Fruit fly (Drosophila melanogaster) whole organism, wandering third instar larva: ENCODE data around the gene tipE.

Source experiments
- Abd-B ChIP-seq: fragments of >200 bp; optimal IDR thresholded peaks from 2 replicates; lab custom pipeline; 2017; ENCODE audit warnings: missing biosample characterization, missing genetic modification characterization
- CG32264 ChIP-seq: fragments of 200-800 bp; sonication (Bioruptor generic); optimal IDR thresholded peaks from 2 replicates; lab custom pipeline; 2016; ENCODE audit warnings: missing biosample characterization, missing genetic modification characterization
- CG9705 ChIP-seq: fragments of 200-800 bp; sonication (Bioruptor generic); optimal IDR thresholded peaks from 2 replicates; lab custom pipeline; 2018; ENCODE audit warnings: missing biosample characterization, mild to moderate bottlenecking, missing genetic modification characterization
- Dfd ChIP-seq: fragments of >200 bp; optimal IDR thresholded peaks from 2 replicates; lab custom pipeline; 2017; ENCODE audit warnings: missing biosample characterization, missing genetic modification characterization
- Dif ChIP-seq: fragments of 200-275, 200-300 bp; sonication (Bioruptor generic); optimal IDR thresholded peaks from 2 replicates; lab custom pipeline; 2018; ENCODE audit warnings: missing biosample characterization, missing genetic modification characterization; ENCODE audit not compliant: partially characterized antibody
- GATAd ChIP-seq: sonication (Bioruptor generic); optimal IDR thresholded peaks from 2 replicates; lab custom pipeline; 2016; ENCODE audit warnings: missing biosample characterization, missing genetic modification characterization
- HLH106 ChIP-seq: fragments of 200-800 bp; optimal IDR thresholded peaks from 3 replicates; lab custom pipeline; 2019; ENCODE audit warnings: missing biosample characterization, mild to moderate bottlenecking, missing genetic modification characterization, moderate library complexity
- Hnf4 ChIP-seq: fragments of 200-800 bp; sonication (Bioruptor generic); optimal IDR thresholded peaks from 2 replicates; lab custom pipeline; 2016; ENCODE audit warnings: missing biosample characterization, mild to moderate bottlenecking, missing genetic modification characterization
- Hr78 ChIP-seq: fragments of >200 bp; optimal IDR thresholded peaks from 2 replicates; lab custom pipeline; 2017; ENCODE audit warnings: missing biosample characterization, missing genetic modification characterization
- Hr83 ChIP-seq: fragments of 200-300 bp; sonication (Bioruptor generic); optimal IDR thresholded peaks from 2 replicates; lab custom pipeline; 2016; ENCODE audit warnings: missing biosample characterization, mild to moderate bottlenecking, missing genetic modification characterization, moderate library complexity; ENCODE audit not compliant: poor library complexity, severe bottlenecking
- Jra ChIP-seq: sonication (Bioruptor generic); optimal IDR thresholded peaks from 2 replicates; lab custom pipeline; 2016; ENCODE audit warnings: missing biosample characterization, missing genetic modification characterization
- Mio ChIP-seq: sonication (Bioruptor generic); optimal IDR thresholded peaks from 2 replicates; lab custom pipeline; 2016; ENCODE audit warnings: missing biosample characterization, missing genetic modification characterization
- Myc ChIP-seq: fragments of >200 bp; optimal IDR thresholded peaks from 2 replicates; lab custom pipeline; 2017
- N ChIP-seq: fragments of >200 bp; optimal IDR thresholded peaks from 2 replicates; lab custom pipeline; 2018; ENCODE audit warnings: missing biosample characterization, missing external identifiers, missing genetic modification characterization
- OdsH ChIP-seq: fragments of 200-800 bp; sonication (Bioruptor generic); optimal IDR thresholded peaks from 2 replicates; lab custom pipeline; 2016; ENCODE audit warnings: missing biosample characterization, mild to moderate bottlenecking, missing genetic modification characterization
- Rel ChIP-seq, 2 experiments: fragments of 200-800 bp; sonication (Bioruptor generic) in 1 of 2; optimal IDR thresholded peaks; 2 replicates in 1 of 2; 3 replicates in 1 of 2; lab custom pipeline; 2016 to 2019; ENCODE audit warnings: mild to moderate bottlenecking in 2 of 2, missing biosample characterization in 2 of 2, missing genetic modification characterization in 2 of 2, moderate library complexity in 1 of 2
- Sp1 ChIP-seq: fragments of 200-800 bp; sonication (Bioruptor generic); optimal IDR thresholded peaks from 3 replicates; lab custom pipeline; 2019; ENCODE audit warnings: missing biosample characterization, mild to moderate bottlenecking, missing genetic modification characterization, moderate library complexity
- Vsx2 ChIP-seq: fragments of 200-300, 225-300 bp; sonication (Bioruptor generic); optimal IDR thresholded peaks from 2 replicates; lab custom pipeline; 2018; ENCODE audit warnings: missing biosample characterization, missing genetic modification characterization; ENCODE audit not compliant: partially characterized antibody
- br ChIP-seq: fragments of 200-800 bp; sonication (Bioruptor generic); optimal IDR thresholded peaks from 2 replicates; lab custom pipeline; 2016; ENCODE audit warnings: missing biosample characterization, missing genetic modification characterization
- brk ChIP-seq: fragments of 200-800 bp; sonication (Bioruptor generic); optimal IDR thresholded peaks from 2 replicates; lab custom pipeline; 2016; ENCODE audit warnings: missing biosample characterization, mild to moderate bottlenecking, missing genetic modification characterization
- dl ChIP-seq, 2 experiments: fragments of 175-275, 200-275 bp in 1 of 2; fragments of 200-275 bp in 1 of 2; sonication (Bioruptor generic); optimal IDR thresholded peaks; lab custom pipeline; 2018; ENCODE audit warnings: mild to moderate bottlenecking in 2 of 2, missing biosample characterization in 2 of 2, missing genetic modification characterization in 2 of 2, moderate library complexity in 2 of 2; ENCODE audit not compliant: partially characterized antibody in 2 of 2, insufficient read depth in 1 of 2
- dmrt93B ChIP-seq: fragments of 200-800 bp; sonication (Bioruptor generic); optimal IDR thresholded peaks from 2 replicates; lab custom pipeline; 2018; ENCODE audit warnings: missing biosample characterization, mild to moderate bottlenecking, missing genetic modification characterization
- dsf ChIP-seq: sonication (Bioruptor generic); optimal IDR thresholded peaks from 2 replicates; lab custom pipeline; 2016; ENCODE audit warnings: missing biosample characterization, missing genetic modification characterization, borderline replicate concordance
- ey ChIP-seq: fragments of 200-800 bp; sonication (Bioruptor generic); optimal IDR thresholded peaks from 2 replicates; lab custom pipeline; 2016; ENCODE audit warnings: missing biosample characterization, missing genetic modification characterization
- foxo ChIP-seq, 2 experiments: fragments of 200-800 bp; sonication (Bioruptor generic); optimal IDR thresholded peaks; 2 replicates in 1 of 2; 3 replicates in 1 of 2; lab custom pipeline; 2016 to 2017; ENCODE audit warnings: missing biosample characterization in 2 of 2, missing genetic modification characterization in 2 of 2
- fru ChIP-seq: fragments of 200-800 bp; sonication (Bioruptor generic); optimal IDR thresholded peaks from 3 replicates; lab custom pipeline; 2016; ENCODE audit warnings: missing biosample characterization, mild to moderate bottlenecking, missing genetic modification characterization
- h ChIP-seq: fragments of 200-800 bp; sonication (Bioruptor generic); optimal IDR thresholded peaks from 3 replicates; lab custom pipeline; 2016; ENCODE audit warnings: missing biosample characterization, mild to moderate bottlenecking, missing genetic modification characterization
- jim ChIP-seq: fragments of 175-275, 200-325 bp; sonication (Bioruptor generic); optimal IDR thresholded peaks from 2 replicates; lab custom pipeline; 2016; ENCODE audit warnings: missing biosample characterization, mild to moderate bottlenecking, missing genetic modification characterization
- lola ChIP-seq: fragments of >200 bp; optimal IDR thresholded peaks from 2 replicates; lab custom pipeline; 2017; ENCODE audit warnings: missing biosample characterization, missing genetic modification characterization
- pan ChIP-seq: fragments of >200 bp; optimal IDR thresholded peaks from 2 replicates; lab custom pipeline; 2017
- psq ChIP-seq: fragments of 200-800 bp; sonication (Bioruptor generic); optimal IDR thresholded peaks from 3 replicates; lab custom pipeline; 2017; ENCODE audit warnings: missing biosample characterization, mild to moderate bottlenecking, missing genetic modification characterization, moderate library complexity
- rgr ChIP-seq: fragments of 200-800 bp; sonication (Bioruptor generic); optimal IDR thresholded peaks from 3 replicates; lab custom pipeline; 2016; ENCODE audit warnings: missing biosample characterization, mild to moderate bottlenecking, missing genetic modification characterization
- sage ChIP-seq: fragments of 200-800 bp; sonication (Bioruptor generic); optimal IDR thresholded peaks from 2 replicates; lab custom pipeline; 2016; ENCODE audit warnings: missing biosample characterization, mild to moderate bottlenecking, missing genetic modification characterization
- sv ChIP-seq: fragments of 200-800 bp; sonication (Bioruptor generic); optimal IDR thresholded peaks from 3 replicates; lab custom pipeline; 2016; ENCODE audit warnings: missing biosample characterization, missing genetic modification characterization
- tai ChIP-seq: sonication (Bioruptor generic); optimal IDR thresholded peaks from 2 replicates; lab custom pipeline; 2016; ENCODE audit warnings: missing biosample characterization, missing genetic modification characterization
- usp ChIP-seq: fragments of >200 bp; optimal IDR thresholded peaks from 2 replicates; lab custom pipeline; 2017; ENCODE audit warnings: missing biosample characterization, missing genetic modification characterization
- woc ChIP-seq: sonication (Bioruptor generic); optimal IDR thresholded peaks from 2 replicates; lab custom pipeline; 2016; ENCODE audit warnings: missing biosample characterization, mild to moderate bottlenecking, missing genetic modification characterization

Gene tipE

DNA sequence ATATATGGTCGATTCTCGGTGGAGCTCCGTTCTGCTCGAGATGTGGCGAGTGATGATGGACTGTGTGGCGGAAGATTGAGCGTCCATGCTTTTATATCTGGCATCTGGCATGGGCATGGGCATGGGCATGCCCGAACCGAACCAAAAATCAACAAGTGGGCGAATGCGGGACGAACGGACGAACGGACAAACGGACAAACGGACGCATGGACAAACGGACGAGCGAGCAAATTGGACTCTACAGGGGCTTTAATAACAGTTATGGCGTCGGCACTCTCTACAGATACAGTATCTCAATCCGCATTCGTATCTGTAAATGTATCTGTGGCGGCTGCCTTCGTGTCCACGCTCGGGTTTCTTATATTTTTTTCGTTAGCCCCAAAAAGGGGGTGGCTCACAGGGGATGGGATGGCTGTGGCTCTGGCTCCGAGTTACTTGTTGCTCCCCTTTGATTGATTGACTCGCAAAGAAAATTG lies 47.8 kb downstream of the tipE start, which contains the start of gene ImpL2:
Gene ImpL2 (minus strand): TSS at position 51 of the 476 bp plus-strand sequence.
- TF ChIP-seq Mio (GFP tag; lab: Kevin White, UChicago) (no peak), lola (GFP tag; lab: Kevin White, UChicago) (no peak), dsf (GFP tag; lab: Kevin White, UChicago) (no peak), ey (GFP tag; lab: Kevin White, UChicago) (no peak), HLH106 (tag; lab: Kevin White, UChicago) (no peak), CG32264 (no peak), Hr83 (GFP tag; lab: Kevin White, UChicago) (no peak), psq (no peak), OdsH (GFP tag; lab: Kevin White, UChicago) (no peak), sage (no peak), Rel (GFP tag; optimal IDR thresholded peaks at IDR 0.05; lab: Kevin White, UChicago) (no peak), Rel (tag; optimal IDR thresholded peaks at IDR 0.05; lab: Kevin White, UChicago) (no peak), Myc (lab: Kevin White, UChicago) (no peak), sv (GFP tag; lab: Kevin White, UChicago) (no peak)

DNA sequence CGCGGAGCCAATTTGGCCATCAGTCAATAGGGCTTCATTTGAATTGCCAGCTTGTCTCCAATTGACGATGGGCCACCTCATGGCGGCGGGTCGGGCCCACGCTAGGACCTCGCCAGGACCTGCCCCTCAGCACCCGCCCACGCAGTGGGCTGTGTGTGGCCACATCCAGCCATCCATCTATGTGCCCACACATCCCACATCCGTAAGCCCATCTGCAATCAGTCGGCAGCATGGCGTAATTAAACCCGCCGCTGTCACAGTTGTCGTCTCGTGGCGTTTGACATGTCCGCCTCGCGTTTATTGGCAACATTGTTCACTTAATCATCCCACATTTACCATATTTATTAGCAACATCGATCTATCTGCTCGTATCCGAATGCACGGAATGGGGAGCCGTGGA lies 49.9 kb downstream of the tipE start:
- TF ChIP-seq Myc (lab: Kevin White, UChicago) (no peak), Dif (GFP tag; lab: Kevin White, UChicago) (no peak), lola (GFP tag; lab: Kevin White, UChicago) (no peak), Hr78 (GFP tag; lab: Kevin White, UChicago) (no peak), h (GFP tag; lab: Kevin White, UChicago) (no peak), usp (GFP tag; lab: Kevin White, UChicago) (no peak), jim (GFP tag; lab: Kevin White, UChicago) (no peak), Vsx2 (GFP tag; lab: Kevin White, UChicago) (no peak), OdsH (GFP tag; lab: Kevin White, UChicago) (no peak), br (GFP tag; lab: Kevin White, UChicago) (no peak), Abd-B (GFP tag; lab: Kevin White, UChicago) (no peak), sage (no peak), pan (no peak), rgr (GFP tag; lab: Kevin White, UChicago) (no peak), HLH106 (tag; lab: Kevin White, UChicago) (no peak), dmrt93B (no peak), Hr83 (GFP tag; lab: Kevin White, UChicago) (no peak), N (GFP tag; lab: Kevin White, UChicago) (no peak), Dfd (GFP tag; lab: Kevin White, UChicago) (no peak)

DNA sequence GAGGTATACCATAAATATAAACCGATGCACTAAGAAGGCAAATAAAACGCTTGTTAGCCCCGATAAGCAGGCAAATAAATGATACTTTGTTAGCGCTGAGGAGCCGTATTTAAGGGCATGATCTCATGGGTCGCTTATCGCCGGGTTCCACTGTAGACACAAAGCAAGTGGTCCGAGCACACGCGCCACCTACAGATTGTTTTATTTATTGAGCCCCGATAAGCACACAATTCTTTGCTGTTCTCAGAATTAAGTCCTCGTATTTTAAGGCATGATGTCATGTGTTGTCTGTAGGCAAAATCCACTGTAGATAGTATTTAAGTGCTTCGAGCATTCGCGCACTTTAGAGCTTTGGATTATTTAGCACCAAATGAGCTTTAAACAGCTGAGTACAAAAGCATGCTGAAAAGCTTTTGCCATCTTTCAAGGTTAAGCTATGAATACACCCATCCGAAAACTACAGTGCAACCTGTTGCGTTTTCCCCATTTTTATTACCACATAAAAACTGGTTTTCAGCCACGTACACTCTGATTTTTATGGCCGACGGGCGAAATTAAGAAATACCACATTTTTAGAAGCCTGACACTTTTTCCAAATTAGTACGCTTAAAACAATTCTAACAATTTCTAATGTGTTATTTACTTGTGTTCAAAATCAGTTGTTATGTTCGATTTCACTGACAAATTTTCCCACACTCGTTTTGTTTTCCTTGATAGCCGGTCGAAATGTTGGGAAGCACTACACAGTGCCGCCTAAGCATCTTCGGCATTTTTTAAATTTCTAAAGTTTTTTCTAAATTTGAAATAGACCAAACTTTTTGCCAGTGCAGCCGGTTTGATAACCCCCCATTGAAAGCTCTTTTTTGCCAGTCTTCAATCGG lies 51.4 kb downstream of the tipE start, which contains the start of gene Sqor:
Gene Sqor (plus strand): TSS at position 732 of the 881 bp plus-strand sequence.
- TF ChIP-seq GATAd (GFP tag; lab: Kevin White, UChicago) (peak; percentile 36), CG9705 (GFP tag; lab: Kevin White, UChicago) (peak; percentile 92), Jra (GFP tag; lab: Kevin White, UChicago) (peak; percentile 80), woc (GFP tag; lab: Kevin White, UChicago) (peak; percentile 96), Abd-B (GFP tag; lab: Kevin White, UChicago) (no peak), dsf (GFP tag; lab: Kevin White, UChicago) (peak; percentile 68), Hr83 (GFP tag; lab: Kevin White, UChicago) (peak; percentile 17), br (GFP tag; lab: Kevin White, UChicago) (peak; percentile 94), Hr78 (GFP tag; lab: Kevin White, UChicago) (peak; percentile 30), rgr (GFP tag; lab: Kevin White, UChicago) (peak; percentile 95), Dif (GFP tag; lab: Kevin White, UChicago) (no peak), foxo (GFP tag; optimal IDR thresholded peaks at IDR 0.05; lab: Kevin White, UChicago) (peak; percentile 64 to 92), HLH106 (tag; lab: Kevin White, UChicago) (peak; percentile 95), brk (GFP tag; lab: Kevin White, UChicago) (peak; percentile 37), fru (GFP tag; lab: Kevin White, UChicago) (peak; percentile 95), Myc (lab: Kevin White, UChicago) (peak; percentile 64), tai (no peak), Hnf4 (GFP tag; lab: Kevin White, UChicago) (peak; percentile 82), usp (GFP tag; lab: Kevin White, UChicago) (peak; percentile 44), lola (GFP tag; lab: Kevin White, UChicago) (no peak), dmrt93B (peak; percentile 92), Mio (GFP tag; lab: Kevin White, UChicago) (peak; percentile 55), psq (peak; percentile 86), OdsH (GFP tag; lab: Kevin White, UChicago) (peak; percentile 93), jim (GFP tag; lab: Kevin White, UChicago) (no peak), h (GFP tag; lab: Kevin White, UChicago) (peak; percentile 93), Rel (GFP tag; optimal IDR thresholded peaks at IDR 0.05; lab: Kevin White, UChicago) (peak; percentile 67), Rel (tag; optimal IDR thresholded peaks at IDR 0.05; lab: Kevin White, UChicago) (peak; percentile 77), Dfd (GFP tag; lab: Kevin White, UChicago) (no peak), pan (no peak), N (GFP tag; lab: Kevin White, UChicago) (peak; percentile 62), CG32264 (peak; percentile 88), Sp1 (GFP tag; lab: Kevin White, UChicago) (peak; percentile 98), sage (peak; percentile 50), ey (GFP tag; lab: Kevin White, UChicago) (peak; percentile 93), dl (GFP tag; optimal IDR thresholded peaks at IDR 0.05; lab: Kevin White, UChicago; ENCODE audit: insufficient read depth in 1 of 2, partially characterized antibody in 2 of 2) (no peak)
